Fruit fly (Drosophila melanogaster) whole organism: ENCODE measurements around the gene CG7402.

Source experiments
- CG8478 ChIP-seq: fragments of >200 bp; optimal IDR thresholded peaks from 2 replicates; lab custom pipeline; 2018; ENCODE audit warnings: inconsistent platforms
- Dll ChIP-seq: fragments of >200 bp; optimal IDR thresholded peaks from 2 replicates; lab custom pipeline; 2017
- EcR ChIP-seq, 2 experiments: fragments of >200 bp; optimal IDR thresholded peaks; 2 replicates each; lab custom pipeline; 2017; ENCODE audit warnings: missing biosample characterization in 2 of 2, missing genetic modification characterization in 2 of 2, missing genetic modification reagents in 2 of 2
- pan ChIP-seq: fragments of >200 bp; optimal IDR thresholded peaks from 2 replicates; lab custom pipeline; 2017
- usp ChIP-seq: fragments of >200 bp; optimal IDR thresholded peaks from 2 replicates; lab custom pipeline; 2017; ENCODE audit warnings: missing biosample characterization, missing genetic modification characterization, mixed read lengths

- TF ChIP-seq Dll (lab: Kevin White, UChicago) (no peak), EcR (GFP tag; optimal IDR thresholded peaks at IDR 0.05; lab: Kevin White, UChicago) (no peak), usp (GFP tag; lab: Kevin White, UChicago) (no peak), pan (no peak), CG8478 (lab: Kevin White, UChicago) (no peak)
Measured at dm6 chr3L:17940988-17941387, 53.5 kb downstream of the CG7402 start.
